Worm (Caenorhabditis elegans): ENCODE measurements around the gene ctsa-4.1.

DNA sequence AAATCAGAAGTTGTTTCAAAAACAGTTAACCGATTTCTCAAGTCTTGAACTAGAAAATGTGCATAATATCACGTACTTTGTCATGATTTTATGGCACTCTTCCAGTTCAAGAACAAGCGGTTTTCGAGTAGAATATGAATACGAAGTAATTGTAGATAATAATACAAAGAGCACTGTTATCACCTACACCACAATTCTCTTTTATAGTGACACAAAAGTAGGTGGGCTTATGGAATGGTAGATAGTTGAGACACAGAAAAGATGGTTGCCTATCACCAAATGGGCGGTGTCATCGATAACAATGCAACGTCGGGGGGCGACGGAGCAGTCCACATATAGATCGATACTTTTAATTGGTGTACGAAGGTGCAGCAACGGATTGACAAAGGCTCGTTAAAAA lies 38.1 kb upstream of the ctsa-4.1 start:
- TF ChIP-seq lin-13 (GFP tag; optimal IDR thresholded peaks at IDR 0.05) (no peak), blmp-1 (tag; optimal IDR thresholded peaks at IDR 0.05) (no peak), snpc-4 (tag; optimal IDR thresholded peaks at IDR 0.05) (no peak), nhr-71 (tag; optimal IDR thresholded peaks at IDR 0.05) (peak; percentile 14), lsy-2 (tag; optimal IDR thresholded peaks at IDR 0.05) (peak in 1 of 2 experiments; percentile 13), F16B12.6 (tag; optimal IDR thresholded peaks at IDR 0.05) (no peak), hlh-4 (tag; optimal IDR thresholded peaks at IDR 0.05) (no peak)
